Fruit fly (Drosophila melanogaster) whole organism, embryonic: ENCODE measurements around the gene CG8191.

ENCODE experiments used
- Atf6 ChIP-seq: fragments of 200-800 bp; sonication (Bioruptor generic); IDR thresholded peaks from 2 replicates; pipeline ENCODE4 v1.3.6; 2022; ENCODE audit warnings: missing biosample characterization, missing genetic modification characterization
- Awh ChIP-seq: fragments of 200-800 bp; sonication (Bioruptor generic); IDR thresholded peaks from 2 replicates; pipeline ENCODE4, ENCODE4 v1.3.6; 2022; ENCODE audit warnings: missing biosample characterization, missing genetic modification characterization
- BEAF-32 ChIP-seq: fragments of 200-800 bp; sonication (Bioruptor generic); optimal IDR thresholded peaks from 3 replicates; lab custom pipeline; 2017; ENCODE audit warnings: missing biosample characterization, missing genetic modification characterization, mild to moderate bottlenecking, moderate library complexity, missing genetic modification reagents
- CG10147 ChIP-seq: fragments of 200-800 bp; sonication (Bioruptor generic); optimal IDR thresholded peaks from 2 replicates; lab custom pipeline; 2019; ENCODE audit warnings: missing biosample characterization, mild to moderate bottlenecking, missing genetic modification characterization, moderate library complexity
- CG10321 ChIP-seq: fragments of 200-800 bp; sonication (Bioruptor generic); IDR thresholded peaks from 2 replicates; pipeline ENCODE4 v1.3.6; 2022; ENCODE audit warnings: missing biosample characterization, missing genetic modification characterization
- CG11247 ChIP-seq: fragments of 200-800 bp; sonication (Bioruptor generic); IDR thresholded peaks from 2 replicates; pipeline ENCODE4 v1.3.6; 2022; ENCODE audit warnings: missing biosample characterization, missing genetic modification characterization
- CG13287 ChIP-seq: fragments of 200-800 bp; sonication (Bioruptor generic); IDR thresholded peaks from 2 replicates; pipeline ENCODE4 v1.3.6; 2022; ENCODE audit warnings: missing biosample characterization, missing genetic modification characterization; ENCODE audit not compliant: partially characterized antibody
- CG14014 ChIP-seq: fragments of 200-800 bp; sonication (Bioruptor generic); IDR thresholded peaks from 2 replicates; pipeline ENCODE4 v1.3.6; 2022; ENCODE audit warnings: missing biosample characterization, missing genetic modification characterization
- CG1602 ChIP-seq: fragments of 200-800 bp; sonication (Bioruptor generic); optimal IDR thresholded peaks from 3 replicates; lab custom pipeline; 2016; ENCODE audit warnings: missing biosample characterization, missing genetic modification characterization
- CG16813 ChIP-seq: fragments of 200-800 bp; sonication (Bioruptor generic); IDR thresholded peaks from 3 replicates; pipeline ENCODE4 v1.3.6; 2022; ENCODE audit warnings: missing biosample characterization, missing genetic modification characterization; ENCODE audit not compliant: partially characterized antibody
- CG30431 ChIP-seq: fragments of 200-800 bp; sonication (Bioruptor generic); optimal IDR thresholded peaks from 2 replicates; lab custom pipeline; 2017; ENCODE audit warnings: missing biosample characterization, missing genetic modification characterization
- CG3065 ChIP-seq: fragments of 200-800 bp; sonication (Bioruptor generic); optimal IDR thresholded peaks from 2 replicates; lab custom pipeline; 2016; ENCODE audit warnings: missing biosample characterization, missing genetic modification characterization
- CG32772 ChIP-seq: fragments of 200-800 bp; sonication (Bioruptor generic); IDR thresholded peaks from 2 replicates; pipeline ENCODE4 v1.3.6; 2022; ENCODE audit warnings: missing biosample characterization, missing genetic modification characterization
- CG4360 ChIP-seq: fragments of 200-800 bp; sonication (Bioruptor generic); IDR thresholded peaks from 2 replicates; pipeline ENCODE4 v1.3.6; 2022; ENCODE audit warnings: missing biosample characterization, missing genetic modification characterization
- CG43689 ChIP-seq: fragments of 200-800 bp; sonication (Bioruptor generic); IDR thresholded peaks from 2 replicates; pipeline ENCODE4 v1.3.6; 2022; ENCODE audit warnings: missing biosample characterization, missing genetic modification characterization
- CG8281 ChIP-seq: fragments of 200-800 bp; sonication (Bioruptor generic); optimal IDR thresholded peaks from 2 replicates; lab custom pipeline; 2018; ENCODE audit warnings: missing biosample characterization, mild to moderate bottlenecking, missing genetic modification characterization, moderate library complexity
- CG8944 ChIP-seq: fragments of 200-800 bp; sonication (Bioruptor generic); optimal IDR thresholded peaks from 3 replicates; lab custom pipeline; 2016; ENCODE audit warnings: missing biosample characterization, missing genetic modification characterization
- CG9437 ChIP-seq: fragments of 200-800 bp; sonication (Bioruptor generic); optimal IDR thresholded peaks from 2 replicates; lab custom pipeline; 2018; ENCODE audit warnings: missing biosample characterization, mild to moderate bottlenecking, missing genetic modification characterization
- Deaf1 ChIP-seq: fragments of 200-800 bp; optimal IDR thresholded peaks from 3 replicates; lab custom pipeline; 2019; ENCODE audit warnings: missing biosample characterization, mild to moderate bottlenecking, missing genetic modification characterization, moderate library complexity
- Hmr ChIP-seq: fragments of 200-800 bp; sonication (Bioruptor generic); optimal IDR thresholded peaks from 3 replicates; lab custom pipeline; 2017; ENCODE audit warnings: mild to moderate bottlenecking, missing biosample characterization, missing genetic modification reagents, missing genetic modification characterization
- Myb ChIP-seq: fragments of 200-800 bp; sonication (Bioruptor generic); optimal IDR thresholded peaks from 2 replicates; lab custom pipeline; 2016; ENCODE audit warnings: missing biosample characterization, missing genetic modification characterization
- NC2α ChIP-seq: fragments of 200-800 bp; sonication (Bioruptor generic); optimal IDR thresholded peaks from 2 replicates; lab custom pipeline; 2016; ENCODE audit warnings: missing biosample characterization, missing genetic modification characterization
- Nf-YC ChIP-seq: fragments of 200-800 bp; optimal IDR thresholded peaks from 3 replicates; lab custom pipeline; 2019; ENCODE audit warnings: missing biosample characterization, mild to moderate bottlenecking, missing genetic modification characterization, moderate library complexity
- Ptx1 ChIP-seq: fragments of 200-800 bp; sonication (Bioruptor generic); IDR thresholded peaks from 2 replicates; pipeline ENCODE4 v1.3.6; 2022; ENCODE audit warnings: missing biosample characterization, missing genetic modification characterization
- Sox100B ChIP-seq: fragments of 200-800 bp; sonication (Bioruptor generic); optimal IDR thresholded peaks from 3 replicates; lab custom pipeline; 2018; ENCODE audit warnings: missing biosample characterization, mild to moderate bottlenecking, missing genetic modification characterization
- Spps ChIP-seq: fragments of 200-800 bp; sonication (Bioruptor generic); optimal IDR thresholded peaks from 2 replicates; lab custom pipeline; 2018; ENCODE audit warnings: missing biosample characterization, mild to moderate bottlenecking, missing genetic modification characterization
- Tbp ChIP-seq: fragments of >200 bp; optimal IDR thresholded peaks from 2 replicates; lab custom pipeline; 2018; ENCODE audit warnings: missing biosample characterization, missing genetic modification characterization
- Xrp1 ChIP-seq: fragments of 200-800 bp; sonication (Bioruptor generic); IDR thresholded peaks from 2 replicates; pipeline ENCODE4 v1.3.6; 2022; ENCODE audit warnings: missing biosample characterization, missing genetic modification characterization
- amos ChIP-seq: fragments of 200-800 bp; sonication (Bioruptor generic); IDR thresholded peaks from 2 replicates; pipeline ENCODE4 v1.3.6; 2022; ENCODE audit warnings: missing biosample characterization, missing genetic modification characterization; ENCODE audit not compliant: partially characterized antibody
- cwo ChIP-seq: fragments of 200-800 bp; sonication (Bioruptor generic); optimal IDR thresholded peaks from 3 replicates; lab custom pipeline; 2017; ENCODE audit warnings: missing biosample characterization, missing genetic modification characterization, mild to moderate bottlenecking, moderate library complexity, missing genetic modification reagents
- fd96Cb ChIP-seq: fragments of 200-800 bp; sonication (Bioruptor generic); optimal IDR thresholded peaks from 2 replicates; lab custom pipeline; 2018; ENCODE audit warnings: missing biosample characterization, mild to moderate bottlenecking, missing genetic modification characterization, moderate library complexity
- hkb ChIP-seq, 2 experiments: fragments of 200-800 bp in 1 of 2; fragments of >200 bp in 1 of 2; sonication (Bioruptor generic) in 1 of 2; IDR thresholded peaks in 1 of 2; optimal IDR thresholded peaks in 1 of 2; 2 replicates each; pipeline versions ENCODE4 v1.3.6 to Lab custom; 2017 to 2022; ENCODE audit warnings: missing biosample characterization in 1 of 2, missing genetic modification characterization in 1 of 2
- insv ChIP-seq, 2 experiments: fragments of 200-800 bp; sonication (Bioruptor generic); optimal IDR thresholded peaks; 3 replicates each; lab custom pipeline; 2016 to 2018; ENCODE audit warnings: missing biosample characterization in 2 of 2, missing genetic modification characterization in 2 of 2
- jumu ChIP-seq: fragments of 200-800 bp; sonication (Bioruptor generic); optimal IDR thresholded peaks from 3 replicates; lab custom pipeline; 2016; ENCODE audit warnings: missing biosample characterization, missing genetic modification characterization
- ken ChIP-seq: fragments of 200-800 bp; sonication (Bioruptor generic); IDR thresholded peaks from 3 replicates; pipeline ENCODE4 v1.3.6; 2022; ENCODE audit warnings: missing biosample characterization, missing genetic modification characterization
- lbe ChIP-seq: fragments of 200-800 bp; sonication (Bioruptor generic); optimal IDR thresholded peaks from 2 replicates; lab custom pipeline; 2016; ENCODE audit warnings: missing biosample characterization, mild to moderate bottlenecking, missing genetic modification characterization
- lola ChIP-seq, 3 experiments: fragments of >200 bp in 2 of 3; fragments of 200-800 bp in 1 of 3; sonication (Bioruptor generic) in 1 of 3; optimal IDR thresholded peaks; 2 replicates each; lab custom pipeline; 2017 to 2019; ENCODE audit warnings: missing biosample characterization in 3 of 3, missing genetic modification characterization in 3 of 3, mild to moderate bottlenecking in 1 of 3, moderate library complexity in 1 of 3
- lov ChIP-seq, 2 experiments: fragments of 200-800 bp in 1 of 2; fragments of >200 bp in 1 of 2; sonication (Bioruptor generic) in 1 of 2; IDR thresholded peaks in 1 of 2; optimal IDR thresholded peaks in 1 of 2; 2 replicates in 1 of 2; 3 replicates in 1 of 2; pipeline versions ENCODE4 v1.3.6 to Lab custom; 2017 to 2022; ENCODE audit warnings: missing biosample characterization in 1 of 2, missing genetic modification characterization in 1 of 2
- mirr ChIP-seq: fragments of 200-800 bp; sonication (Bioruptor generic); optimal IDR thresholded peaks from 3 replicates; lab custom pipeline; 2018; ENCODE audit warnings: missing biosample characterization, mild to moderate bottlenecking, missing genetic modification characterization
- mld ChIP-seq: fragments of 200-800 bp; sonication (Bioruptor generic); IDR thresholded peaks from 3 replicates; pipeline ENCODE4 v1.3.6; 2022; ENCODE audit warnings: missing biosample characterization, missing genetic modification characterization; ENCODE audit not compliant: partially characterized antibody
- nerfin-2 ChIP-seq: fragments of 200-800 bp; sonication (Bioruptor generic); IDR thresholded peaks from 2 replicates; pipeline ENCODE4 v1.3.6; 2022; ENCODE audit warnings: missing biosample characterization, missing genetic modification characterization; ENCODE audit not compliant: partially characterized antibody
- odd ChIP-seq: fragments of 200-800 bp; sonication (Bioruptor generic); optimal IDR thresholded peaks from 2 replicates; lab custom pipeline; 2017; ENCODE audit warnings: missing biosample characterization, mild to moderate bottlenecking, missing genetic modification characterization
- schlank ChIP-seq: fragments of 200-800 bp; sonication (Bioruptor generic); optimal IDR thresholded peaks from 2 replicates; lab custom pipeline; 2018; ENCODE audit warnings: missing biosample characterization, mild to moderate bottlenecking, missing genetic modification characterization
- sens-2 ChIP-seq: fragments of 200-800 bp; sonication (Bioruptor generic); IDR thresholded peaks from 2 replicates; pipeline ENCODE4 v1.3.6; 2022; ENCODE audit warnings: missing biosample characterization, missing genetic modification characterization
- sim ChIP-seq: fragments of 200-800 bp; sonication (Bioruptor generic); IDR thresholded peaks from 2 replicates; pipeline ENCODE4 v1.3.6; 2022; ENCODE audit warnings: missing biosample characterization, missing genetic modification characterization
- tio ChIP-seq: fragments of 200-800 bp; sonication (Bioruptor generic); optimal IDR thresholded peaks from 2 replicates; lab custom pipeline; 2017; ENCODE audit warnings: missing biosample characterization, missing genetic modification characterization, inconsistent platforms
- tna ChIP-seq: fragments of 200-800 bp; sonication (Bioruptor generic); IDR thresholded peaks from 2 replicates; pipeline ENCODE4 v1.3.6; 2022; ENCODE audit warnings: missing biosample characterization, missing genetic modification characterization; ENCODE audit not compliant: partially characterized antibody
- z ChIP-seq: fragments of 200-800 bp; sonication (Bioruptor generic); IDR thresholded peaks from 3 replicates; pipeline ENCODE4 v1.3.6; 2022; ENCODE audit warnings: missing biosample characterization, missing genetic modification characterization

The CG8191 gene

dm6 chrX:15738890-15739550, 7.0 kb downstream of the CG8191 start, which contains the start of the genes CG11679 and CG8206 (continued):
- TF ChIP-seq z (GFP tag; lab: Robert Waterston, UW) (no peak), CG10147 (GFP tag; lab: Kevin White, UChicago) (peak; percentile 13), Deaf1 (tag; lab: Kevin White, UChicago) (no peak), Ptx1 (GFP tag; lab: Robert Waterston, UW) (peak; percentile 40; the same call in 1 of the 2 replicates), Tbp (GFP tag; lab: Kevin White, UChicago) (no peak), CG10321 (GFP tag; lab: Robert Waterston, UW) (no peak), BEAF-32 (GFP tag; lab: Kevin White, UChicago) (peak; percentile 55), CG4360 (no peak), mld (GFP tag; lab: Robert Waterston, UW) (no peak), lola (GFP tag; optimal IDR thresholded peaks at IDR 0.05; lab: Kevin White, UChicago) (peak in 1 of 3 experiments; percentile 27), Myb (peak; percentile 83), Sox100B (no peak), CG1602 (GFP tag; lab: Kevin White, UChicago) (no peak), sens-2 (GFP tag; lab: Robert Waterston, UW) (no peak), odd (GFP tag; lab: Kevin White, UChicago) (no peak), tio (GFP tag; lab: Kevin White, UChicago) (no peak), CG14014 (GFP tag; lab: Robert Waterston, UW) (peak; percentile 26; the same call in 1 of the 2 replicates), Hmr (GFP tag; lab: Kevin White, UChicago) (no peak), CG8281 (tag; lab: Kevin White, UChicago) (no peak), Atf6 (no peak), CG13287 (GFP tag; lab: Robert Waterston, UW) (peak; percentile 45), ken (GFP tag; lab: Robert Waterston, UW) (no peak), NC2α (GFP tag; lab: Kevin White, UChicago) (no peak), CG3065 (no peak), mirr (GFP tag; lab: Kevin White, UChicago) (no peak), tna (GFP tag; lab: Robert Waterston, UW) (no peak), jumu (GFP tag; lab: Kevin White, UChicago) (peak; percentile 51), hkb (optimal IDR thresholded peaks at IDR 0.05; lab: Kevin White, UChicago) (no peak), hkb (GFP tag; IDR thresholded peaks at IDR 0.05; lab: Robert Waterston, UW) (no peak), schlank (tag; lab: Kevin White, UChicago) (no peak), CG16813 (peak; percentile 39; the same call in 2 of the 3 replicates), CG43689 (GFP tag; lab: Robert Waterston, UW) (no peak), fd96Cb (tag; lab: Kevin White, UChicago) (no peak), Nf-YC (tag; lab: Kevin White, UChicago) (peak; percentile 42), nerfin-2 (GFP tag; lab: Robert Waterston, UW) (no peak), Xrp1 (GFP tag; lab: Robert Waterston, UW) (peak; percentile 41; the same call in 1 of the 2 replicates), CG9437 (GFP tag; lab: Kevin White, UChicago) (no peak), amos (GFP tag; lab: Robert Waterston, UW) (no peak), CG11247 (GFP tag; lab: Robert Waterston, UW) (no peak), cwo (GFP tag; lab: Kevin White, UChicago) (peak; percentile 25), lbe (GFP tag; lab: Kevin White, UChicago) (no peak), Spps (tag; lab: Kevin White, UChicago) (no peak), Awh (GFP tag; lab: Robert Waterston, UW) (no peak), CG30431 (GFP tag; lab: Kevin White, UChicago) (no peak), insv (GFP tag; optimal IDR thresholded peaks at IDR 0.05; lab: Kevin White, UChicago) (peak in 1 of 2 experiments; percentile 33), sim (GFP tag; lab: Robert Waterston, UW) (no peak), CG32772 (GFP tag; lab: Robert Waterston, UW) (0 out of 2 replicates have a peak, but pooled peaks have one; percentile 30), lov (optimal IDR thresholded peaks at IDR 0.05; lab: Kevin White, UChicago) (no peak), lov (GFP tag; IDR thresholded peaks at IDR 0.05; lab: Robert Waterston, UW) (no peak), CG8944 (peak; percentile 67)
